Worm (Caenorhabditis elegans) whole organism, L4 larva: Measurements from ENCODE around the gene Y39B6A.33.

Experiments
- ama-1 ChIP-seq: fragments of 150-350 bp; optimal IDR thresholded peaks from 2 replicates; lab custom pipeline; 2014; ENCODE audit warnings: inconsistent platforms, mixed read lengths
- daf-12 ChIP-seq: fragments of 150-350 bp; optimal IDR thresholded peaks from 2 replicates; lab custom pipeline; 2014; ENCODE audit warnings: missing biosample characterization, missing genetic modification reagents, missing genetic modification characterization
- fkh-10 ChIP-seq: fragments of 150-350 bp; optimal IDR thresholded peaks from 2 replicates; lab custom pipeline; 2014; ENCODE audit warnings: missing biosample characterization, missing genetic modification reagents, missing genetic modification characterization
- jun-1 ChIP-seq: fragments of 150-350 bp; optimal IDR thresholded peaks from 2 replicates; lab custom pipeline; 2014; ENCODE audit warnings: missing biosample characterization, missing genetic modification reagents, missing genetic modification characterization
- lim-7 ChIP-seq: fragments of 200-800 bp; sonication (Bioruptor generic); IDR thresholded peaks from 2 replicates; pipeline ENCODE4 v1.3.6; 2022; ENCODE audit warnings: missing genetic modification characterization, missing compliant biosample characterization
- lir-3 ChIP-seq: sonication (generic microtip); optimal IDR thresholded peaks from 2 replicates; lab custom pipeline; 2016; ENCODE audit warnings: mild to moderate bottlenecking, missing genetic modification characterization, missing compliant biosample characterization
- nhr-28 ChIP-seq: fragments of 150-350 bp; optimal IDR thresholded peaks from 2 replicates; lab custom pipeline; 2014; ENCODE audit warnings: missing biosample characterization, missing genetic modification characterization
- pqm-1 ChIP-seq: sonication (generic microtip); optimal IDR thresholded peaks from 2 replicates; lab custom pipeline; 2017; ENCODE audit warnings: missing biosample characterization, missing genetic modification characterization
- unc-39 ChIP-seq: sonication (generic microtip); optimal IDR thresholded peaks from 2 replicates; lab custom pipeline; 2017; ENCODE audit warnings: missing biosample characterization, missing genetic modification characterization
- zag-1 ChIP-seq: fragments of 150-350 bp; optimal IDR thresholded peaks from 2 replicates; lab custom pipeline; 2014; ENCODE audit warnings: missing biosample characterization, missing genetic modification characterization
- ztf-11 ChIP-seq: fragments of 150-350 bp; optimal IDR thresholded peaks from 2 replicates; lab custom pipeline; 2014; ENCODE audit warnings: missing biosample characterization, missing genetic modification characterization

DNA sequence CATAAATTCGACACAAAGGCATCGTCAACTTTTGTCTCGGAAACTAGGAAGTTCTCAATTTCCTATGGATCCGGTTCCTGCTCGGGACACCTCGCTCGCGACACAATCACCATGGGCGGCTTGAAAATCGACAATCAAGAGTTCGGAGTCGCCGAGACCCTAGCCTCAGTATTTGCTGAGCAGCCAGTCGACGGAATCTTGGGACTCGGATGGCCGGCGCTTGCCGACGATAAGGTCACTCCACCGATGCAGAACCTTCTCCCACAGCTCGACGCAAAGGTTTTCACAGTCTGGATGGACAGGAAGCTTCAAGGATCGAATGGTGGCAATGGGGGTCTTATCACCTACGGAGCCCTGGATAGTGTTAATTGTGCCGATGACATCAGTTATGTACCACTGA is 45.7 kb downstream of the Y39B6A.33 start:
- TF ChIP-seq pqm-1 (tag; lab: Kevin White, UChicago) (no peak), zag-1 (no peak), ztf-11 (no peak), lir-3 (no peak), lim-7 (GFP tag; lab: Robert Waterston, UW) (no peak), ama-1 (lab: Kevin White, UChicago) (no peak), fkh-10 (GFP tag; lab: Kevin White, UChicago) (no peak), unc-39 (no peak), jun-1 (tag; lab: Kevin White, UChicago) (no peak), daf-12 (tag; lab: Kevin White, UChicago) (no peak), nhr-28 (no peak)
